Fruit fly (Drosophila melanogaster) S2 (cell line): Measurements from ENCODE around the gene CG14079.

Experiments
- CG8478 ChIP-seq: fragments of >200 bp; optimal IDR thresholded peaks from 2 replicates; lab custom pipeline; 2018
- CTCF ChIP-seq, 2 experiments: fragments of >200 bp; optimal IDR thresholded peaks; 2 replicates each; lab custom pipeline; 2018

CG14079 gene

dm6 chr3L:19073029-19073908 is 24.5 kb upstream of the CG14079 start:
- TF ChIP-seq CG8478 (no peak), CTCF (optimal IDR thresholded peaks at IDR 0.05; lab: Kevin White, UChicago) (no peak)

DNA sequence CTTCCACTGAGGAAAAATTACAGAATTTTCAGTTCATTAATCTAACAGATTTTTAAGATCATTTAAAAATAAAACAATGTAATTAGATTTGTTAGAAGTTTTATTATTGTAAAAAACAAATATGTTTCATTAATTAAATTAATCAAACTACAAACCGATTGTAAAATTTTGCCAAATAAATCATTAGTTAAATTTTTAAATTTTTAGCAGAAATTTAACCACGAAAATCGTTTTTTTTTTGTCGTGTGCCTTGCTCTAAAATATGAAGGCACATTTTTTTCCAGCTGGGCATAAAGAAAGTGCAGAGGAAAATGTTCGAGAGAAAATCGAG is 23.9 kb upstream of the CG14079 start:
- TF ChIP-seq CG8478, result no peak
- no peak for TF ChIP-seq CTCF (optimal IDR thresholded peaks at IDR 0.05; lab: Kevin White, UChicago)

DNA sequence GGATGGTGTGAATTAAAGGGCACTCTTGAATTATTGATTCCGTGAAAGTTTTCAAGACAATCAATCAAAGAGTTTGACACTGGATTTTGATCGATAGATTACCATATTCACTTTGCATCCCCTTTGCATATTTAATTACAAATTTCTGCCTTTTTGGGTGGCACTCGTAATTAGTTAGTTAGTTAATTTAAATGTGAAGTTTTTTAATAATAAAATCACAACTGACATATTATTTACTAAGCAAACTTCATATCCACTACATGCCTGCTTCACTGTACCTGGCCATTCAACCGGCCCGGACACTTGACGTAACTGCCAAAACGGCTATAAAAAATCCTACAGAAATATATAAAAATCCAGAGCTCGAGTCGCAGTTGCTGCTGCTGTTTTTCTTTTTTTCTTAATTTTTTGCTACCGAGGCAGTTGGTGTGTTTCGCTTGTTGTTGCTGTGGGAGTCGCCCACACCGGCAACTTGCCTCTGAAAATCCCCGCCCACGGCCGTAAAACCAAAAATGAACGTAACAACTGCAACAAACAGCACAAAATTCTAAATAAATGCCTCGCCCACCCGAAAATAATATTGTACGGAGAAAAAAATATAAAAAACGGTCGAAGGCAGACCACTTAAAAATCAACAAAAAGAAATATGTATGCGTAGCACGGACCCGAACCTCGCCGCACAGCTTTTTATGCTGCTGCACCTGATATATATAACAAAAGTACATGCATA is 23.0 kb upstream of the CG14079 start:
- no peak for TF ChIP-seq CG8478
- TF ChIP-seq CTCF (optimal IDR thresholded peaks at IDR 0.05; lab: Kevin White, UChicago), result no peak

- no peak for TF ChIP-seq CG8478
- no peak for TF ChIP-seq CTCF (optimal IDR thresholded peaks at IDR 0.05; lab: Kevin White, UChicago)
These were observed 21.8 kb upstream of the CG14079 start for dm6 chr3L:19075976-19076375.

dm6 chr3L:19078444-19078843 is 19.4 kb upstream of the CG14079 start:
- TF ChIP-seq CTCF (optimal IDR thresholded peaks at IDR 0.05; lab: Kevin White, UChicago) (no peak), CG8478 (no peak)

- TF ChIP-seq CTCF (optimal IDR thresholded peaks at IDR 0.05; lab: Kevin White, UChicago), result no peak
- TF ChIP-seq CG8478, result no peak
These were observed 18.7 kb upstream of the CG14079 start for dm6 chr3L:19079067-19079466.

- TF ChIP-seq CG8478 (no peak), CTCF (optimal IDR thresholded peaks at IDR 0.05; lab: Kevin White, UChicago) (no peak)
These were observed 17.8 kb upstream of the CG14079 start for dm6 chr3L:19079798-19080691.

- TF ChIP-seq CG8478 (no peak), CTCF (optimal IDR thresholded peaks at IDR 0.05; lab: Kevin White, UChicago) (peak in 1 of 2 experiments; percentile 33)
These were observed 16.7 kb upstream of the CG14079 start for dm6 chr3L:19080926-19081700.

DNA sequence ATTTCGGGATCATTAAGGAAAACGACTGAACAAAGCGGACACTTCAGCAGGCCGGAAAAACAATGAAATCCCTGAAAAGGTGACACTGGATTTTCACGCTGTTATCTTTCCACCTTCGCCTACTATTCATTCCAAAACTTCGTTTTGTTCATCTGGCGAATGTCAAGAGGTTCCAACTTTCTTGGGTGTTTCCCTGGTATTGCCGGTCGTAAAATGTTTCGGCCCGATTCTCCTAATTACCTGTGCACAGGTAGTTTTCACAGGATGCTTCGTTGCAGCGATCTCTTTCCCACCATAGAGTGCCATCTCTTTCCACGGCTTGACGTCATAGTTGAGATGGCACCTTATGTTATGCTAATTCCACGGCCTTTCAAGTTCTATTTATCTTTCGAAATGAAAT is 14.7 kb upstream of the CG14079 start:
- TF ChIP-seq CTCF (optimal IDR thresholded peaks at IDR 0.05; lab: Kevin White, UChicago) (no peak), CG8478 (no peak)

DNA sequence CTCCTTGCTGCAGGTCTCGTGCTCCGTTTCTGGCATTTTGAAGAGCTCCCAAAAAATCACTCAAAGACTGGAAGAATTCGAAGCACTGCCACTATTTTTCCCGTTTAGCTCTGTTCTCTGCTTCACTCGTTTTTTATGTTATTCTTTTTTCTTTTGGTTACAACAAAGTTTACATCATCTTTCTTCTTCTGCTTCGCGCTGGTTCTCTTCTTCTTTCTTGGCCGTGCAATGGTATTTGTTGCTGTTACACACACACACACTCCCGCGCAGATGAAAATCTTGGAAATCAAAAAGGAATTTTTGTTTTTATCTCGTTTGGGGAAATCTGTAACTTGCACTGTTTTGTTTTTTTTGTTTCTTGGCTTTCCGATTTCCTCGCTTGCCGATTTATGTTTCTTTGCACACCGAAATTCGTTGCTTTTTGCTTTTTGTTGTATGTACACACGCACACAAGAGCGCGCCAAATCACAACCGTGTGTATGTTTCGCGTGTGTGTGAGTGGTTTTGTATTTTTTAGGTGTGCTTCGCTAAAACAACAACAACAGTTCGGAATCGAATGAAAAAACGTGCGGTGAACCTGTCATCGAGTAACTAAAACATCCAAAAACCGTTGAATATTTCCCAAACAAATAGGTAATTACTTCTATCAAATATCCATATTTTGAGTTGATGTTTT is 12.0 kb upstream of the CG14079 start:
- TF ChIP-seq CTCF (optimal IDR thresholded peaks at IDR 0.05; lab: Kevin White, UChicago) (no peak), CG8478 (no peak)

- TF ChIP-seq CTCF (optimal IDR thresholded peaks at IDR 0.05; lab: Kevin White, UChicago) (no peak), CG8478 (no peak)
These were observed 11.2 kb upstream of the CG14079 start, which contains the start of gene Mkp3 for dm6 chr3L:19086364-19087200. Gene Mkp3 (minus strand): TSS chr3L:19086426.

- TF ChIP-seq CG8478, result no peak
- no peak for TF ChIP-seq CTCF (optimal IDR thresholded peaks at IDR 0.05; lab: Kevin White, UChicago)
These were observed 10.2 kb upstream of the CG14079 start for dm6 chr3L:19087369-19088275.
